Worm (Caenorhabditis elegans) whole organism, late embryonic: ENCODE measurements around the gene sgnh-1.

Experiments used
- K02D7.2 ChIP-seq: sonication (generic microtip); optimal IDR thresholded peaks from 2 replicates; lab custom pipeline; 2017; ENCODE audit warnings: mild to moderate bottlenecking, missing genetic modification characterization, missing compliant biosample characterization
- ceh-14 ChIP-seq: sonication (generic microtip); optimal IDR thresholded peaks from 2 replicates; lab custom pipeline; 2016; ENCODE audit warnings: missing genotype, missing genetic modification characterization, missing compliant biosample characterization
- ceh-18 ChIP-seq: sonication (generic microtip); optimal IDR thresholded peaks from 2 replicates; lab custom pipeline; 2016; ENCODE audit warnings: missing genetic modification characterization, missing compliant biosample characterization
- ceh-19 ChIP-seq: fragments of 200-800 bp; sonication (Bioruptor generic); optimal IDR thresholded peaks from 2 replicates; lab custom pipeline; 2018; ENCODE audit warnings: mild to moderate bottlenecking, missing genetic modification characterization, missing compliant biosample characterization
- ceh-22 ChIP-seq: sonication (generic microtip); optimal IDR thresholded peaks from 2 replicates; lab custom pipeline; 2017; ENCODE audit warnings: missing biosample characterization, missing genetic modification characterization
- ceh-24 ChIP-seq: sonication (generic microtip); optimal IDR thresholded peaks from 2 replicates; lab custom pipeline; 2016; ENCODE audit warnings: mild to moderate bottlenecking, missing genetic modification characterization, missing compliant biosample characterization
- ceh-30 ChIP-seq: fragments of 150-350 bp; optimal IDR thresholded peaks from 2 replicates; lab custom pipeline; 2014; ENCODE audit warnings: missing biosample characterization, missing genetic modification characterization
- ceh-31 ChIP-seq: sonication (generic microtip); optimal IDR thresholded peaks from 2 replicates; lab custom pipeline; 2016; ENCODE audit warnings: missing genetic modification characterization, missing compliant biosample characterization
- ceh-45 ChIP-seq: fragments of 200-800 bp; sonication (Bioruptor generic); IDR thresholded peaks from 2 replicates; pipeline ENCODE4 v1.3.6; 2022; ENCODE audit warnings: missing genetic modification reagents, missing genetic modification characterization, missing compliant biosample characterization
- ceh-48 ChIP-seq: sonication (generic microtip); optimal IDR thresholded peaks from 2 replicates; lab custom pipeline; 2016; ENCODE audit warnings: missing genetic modification characterization, inconsistent platforms, missing compliant biosample characterization
- ceh-6 ChIP-seq: fragments of 200-800 bp; sonication (Bioruptor generic); optimal IDR thresholded peaks from 2 replicates; lab custom pipeline; 2018; ENCODE audit warnings: mild to moderate bottlenecking, missing genetic modification characterization, missing compliant biosample characterization
- dmd-4 ChIP-seq: sonication (generic microtip); optimal IDR thresholded peaks from 2 replicates; lab custom pipeline; 2016; ENCODE audit warnings: borderline replicate concordance, missing genetic modification characterization, missing compliant biosample characterization
- dve-1 ChIP-seq: sonication (generic microtip); optimal IDR thresholded peaks from 2 replicates; lab custom pipeline; 2017; ENCODE audit warnings: antibody characterized with exemption, mild to moderate bottlenecking, missing genetic modification characterization, missing compliant biosample characterization
- elt-2 ChIP-seq: sonication (generic microtip); optimal IDR thresholded peaks from 2 replicates; lab custom pipeline; 2016; ENCODE audit warnings: missing genetic modification reagents, missing genetic modification characterization, missing compliant biosample characterization
- fkh-6 ChIP-seq: sonication (generic microtip); optimal IDR thresholded peaks from 2 replicates; lab custom pipeline; 2016; ENCODE audit warnings: missing genetic modification characterization, missing compliant biosample characterization
- gmeb-2 ChIP-seq: sonication (generic microtip); optimal IDR thresholded peaks from 2 replicates; lab custom pipeline; 2016; ENCODE audit warnings: missing genetic modification characterization, inconsistent platforms, missing compliant biosample characterization
- hlh-15 ChIP-seq: sonication (generic microtip); optimal IDR thresholded peaks from 2 replicates; lab custom pipeline; 2016; ENCODE audit warnings: missing genetic modification characterization, missing compliant biosample characterization
- hlh-30 ChIP-seq: sonication (generic microtip); optimal IDR thresholded peaks from 2 replicates; lab custom pipeline; 2017; ENCODE audit warnings: antibody characterized with exemption, missing genetic modification characterization, missing compliant biosample characterization; ENCODE audit not compliant: insufficient read depth
- hlh-8 ChIP-seq: sonication (generic microtip); optimal IDR thresholded peaks from 2 replicates; lab custom pipeline; 2016; ENCODE audit warnings: missing genotype, missing genetic modification characterization, missing compliant biosample characterization
- lim-6 ChIP-seq: sonication (generic microtip); optimal IDR thresholded peaks from 2 replicates; lab custom pipeline; 2016; ENCODE audit warnings: missing genetic modification characterization, missing compliant biosample characterization
- mec-3 ChIP-seq: sonication (generic microtip); optimal IDR thresholded peaks from 2 replicates; lab custom pipeline; 2016; ENCODE audit warnings: borderline replicate concordance, missing genetic modification characterization, missing compliant biosample characterization
- nfya-1 ChIP-seq: sonication (generic microtip); optimal IDR thresholded peaks from 2 replicates; lab custom pipeline; 2017; ENCODE audit warnings: missing genetic modification characterization, mild to moderate bottlenecking, missing compliant biosample characterization, antibody characterized with exemption, moderate library complexity
- nhr-11 ChIP-seq: fragments of 150-350 bp; optimal IDR thresholded peaks from 2 replicates; lab custom pipeline; 2014; ENCODE audit warnings: missing biosample characterization, missing genetic modification characterization
- npax-4 ChIP-seq: sonication (generic microtip); optimal IDR thresholded peaks from 2 replicates; lab custom pipeline; 2016; ENCODE audit warnings: missing genetic modification characterization, missing compliant biosample characterization
- odd-2 ChIP-seq: sonication (generic microtip); optimal IDR thresholded peaks from 2 replicates; lab custom pipeline; 2017; ENCODE audit warnings: antibody characterized with exemption, mild to moderate bottlenecking, missing genetic modification characterization, missing compliant biosample characterization
- pag-3 ChIP-seq: sonication (generic microtip); optimal IDR thresholded peaks from 2 replicates; lab custom pipeline; 2016; ENCODE audit warnings: missing compliant biosample characterization, missing genetic modification characterization, borderline replicate concordance
- pat-9 ChIP-seq: fragments of 200-800 bp; sonication (Bioruptor generic); optimal IDR thresholded peaks from 2 replicates; lab custom pipeline; 2018; ENCODE audit warnings: mild to moderate bottlenecking, missing genetic modification characterization, moderate library complexity, missing compliant biosample characterization
- pax-1 ChIP-seq: fragments of 150-350 bp; optimal IDR thresholded peaks from 2 replicates; lab custom pipeline; 2014; ENCODE audit warnings: missing biosample characterization, missing genetic modification characterization
- pha-2 ChIP-seq: sonication (generic microtip); optimal IDR thresholded peaks from 2 replicates; lab custom pipeline; 2017; ENCODE audit warnings: mild to moderate bottlenecking, missing genetic modification characterization, missing compliant biosample characterization
- pros-1 ChIP-seq: fragments of 150-350 bp; optimal IDR thresholded peaks from 2 replicates; lab custom pipeline; 2014; ENCODE audit warnings: missing biosample characterization, missing genetic modification reagents, missing genetic modification characterization
- rnt-1 ChIP-seq: sonication (generic microtip); optimal IDR thresholded peaks from 2 replicates; lab custom pipeline; 2016; ENCODE audit warnings: missing genetic modification characterization, missing compliant biosample characterization
- sox-4 ChIP-seq: sonication (generic microtip); optimal IDR thresholded peaks from 2 replicates; lab custom pipeline; 2017; ENCODE audit warnings: mild to moderate bottlenecking, missing genetic modification characterization, inconsistent platforms, missing compliant biosample characterization
- syd-9 ChIP-seq: sonication (generic microtip); optimal IDR thresholded peaks from 2 replicates; lab custom pipeline; 2016; ENCODE audit warnings: mild to moderate bottlenecking, missing genetic modification characterization, moderate library complexity, missing compliant biosample characterization
- tbx-2 ChIP-seq: sonication (generic microtip); optimal IDR thresholded peaks from 2 replicates; lab custom pipeline; 2016; ENCODE audit warnings: missing genetic modification characterization, missing compliant biosample characterization
- ttx-3 ChIP-seq: sonication (generic microtip); optimal IDR thresholded peaks from 2 replicates; lab custom pipeline; 2016; ENCODE audit warnings: missing genetic modification reagents, missing genetic modification characterization, missing compliant biosample characterization
- unc-3 ChIP-seq, 2 experiments: fragments of 200-800 bp in 1 of 2; sonication (Bioruptor generic) in 1 of 2; sonication (generic microtip) in 1 of 2; conservative IDR thresholded peaks in 1 of 2; optimal IDR thresholded peaks in 1 of 2; 2 replicates each; pipeline versions ENCODE4 v1.3.6 to Lab custom; 2016 to 2022; ENCODE audit warnings: missing compliant biosample characterization in 2 of 2, missing genetic modification characterization in 2 of 2, missing genetic modification reagents in 1 of 2
- unc-42 ChIP-seq: sonication (generic microtip); optimal IDR thresholded peaks from 2 replicates; lab custom pipeline; 2016; ENCODE audit warnings: missing genotype, missing genetic modification characterization, missing compliant biosample characterization
- unc-55 ChIP-seq: sonication (generic microtip); optimal IDR thresholded peaks from 2 replicates; lab custom pipeline; 2017; ENCODE audit warnings: missing biosample characterization, missing genetic modification reagents, missing genetic modification characterization
- ztf-16 ChIP-seq: sonication (generic microtip); optimal IDR thresholded peaks from 2 replicates; lab custom pipeline; 2017; ENCODE audit warnings: missing genetic modification characterization, missing compliant biosample characterization

Gene sgnh-1

ce11 chrIV:4889613-4890012 lies at the start of gene sgnh-1:
Gene sgnh-1 (plus strand): TSS chrIV:4889913.
- no peak for TF ChIP-seq ttx-3 (tag; lab: Kevin White, UChicago)
- TF ChIP-seq rnt-1 (tag; lab: Kevin White, UChicago) = no peak
- TF ChIP-seq tbx-2 (tag; lab: Kevin White, UChicago) = no peak
- no peak for TF ChIP-seq elt-2 (tag; lab: Kevin White, UChicago)

DNA sequence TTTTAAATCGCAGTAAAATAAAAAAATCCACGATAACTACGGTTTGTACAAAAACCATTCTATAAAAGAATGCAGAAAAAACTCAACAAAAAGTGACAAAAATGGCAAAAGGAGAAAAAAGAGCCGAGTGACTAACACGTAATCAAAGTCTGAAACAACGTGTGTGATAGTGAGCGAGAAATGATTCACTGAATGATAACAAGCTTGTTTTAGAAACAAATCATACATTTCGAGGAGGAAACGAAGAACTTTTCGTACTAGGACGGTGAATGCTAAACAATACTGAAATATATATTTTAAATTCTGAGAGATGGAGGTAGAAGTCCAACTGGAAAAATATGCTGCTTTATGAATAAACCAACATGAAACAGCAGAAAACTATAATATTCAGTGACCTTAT lies 47.7 kb upstream of the sgnh-1 start:
- TF ChIP-seq hlh-8 (tag; lab: Kevin White, UChicago) (no peak), lim-6 (tag; lab: Kevin White, UChicago) (no peak), ceh-24 (tag; lab: Kevin White, UChicago) (no peak), pax-1 (tag; lab: Kevin White, UChicago) (no peak), pros-1 (tag; lab: Kevin White, UChicago) (no peak), ceh-31 (tag; lab: Kevin White, UChicago) (no peak), hlh-30 (tag; lab: Kevin White, UChicago) (no peak)

DNA sequence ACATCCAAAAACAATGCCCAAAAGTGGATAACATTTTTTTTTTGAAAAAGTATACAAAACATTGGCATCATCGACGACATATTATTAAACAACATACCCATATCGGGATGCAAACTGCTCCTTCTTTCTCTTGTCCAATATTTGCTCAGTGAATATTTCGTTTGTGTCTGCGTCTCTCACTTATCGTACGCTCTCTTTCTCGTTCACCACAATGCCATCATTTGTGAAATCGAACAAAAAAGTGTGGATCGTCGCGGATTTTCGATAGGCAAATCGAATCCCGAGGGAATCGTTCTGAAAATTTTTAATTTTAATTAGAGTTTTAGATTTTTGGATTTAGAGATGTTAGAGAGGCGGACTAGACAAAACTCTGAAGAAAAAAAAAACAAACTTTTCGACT lies 42.9 kb upstream of the sgnh-1 start, which contains the start of gene tat-2:
Gene tat-2, minus strand, starts transcription at position 101 of the 400 bp plus-strand sequence.
- no peak for TF ChIP-seq hlh-15 (tag; lab: Kevin White, UChicago)
- no peak for TF ChIP-seq lim-6 (tag; lab: Kevin White, UChicago)
- no peak for TF ChIP-seq nhr-11 (tag; lab: Kevin White, UChicago)
- no peak for TF ChIP-seq ceh-30 (tag; lab: Kevin White, UChicago)
- TF ChIP-seq mec-3 (tag; lab: Kevin White, UChicago) = no peak
- TF ChIP-seq elt-2 (tag; lab: Kevin White, UChicago) = no peak
- TF ChIP-seq pat-9 (tag; lab: Kevin White, UChicago) = no peak
- TF ChIP-seq gmeb-2 (tag; lab: Kevin White, UChicago) = no peak
- no peak for TF ChIP-seq dve-1
- no peak for TF ChIP-seq unc-3 (GFP tag; conservative IDR thresholded peaks at IDR 0.05; lab: Robert Waterston, UW)
- no peak for TF ChIP-seq unc-3 (tag; optimal IDR thresholded peaks at IDR 0.05; lab: Kevin White, UChicago)
- TF ChIP-seq K02D7.2 (tag; lab: Kevin White, UChicago) = no peak

DNA sequence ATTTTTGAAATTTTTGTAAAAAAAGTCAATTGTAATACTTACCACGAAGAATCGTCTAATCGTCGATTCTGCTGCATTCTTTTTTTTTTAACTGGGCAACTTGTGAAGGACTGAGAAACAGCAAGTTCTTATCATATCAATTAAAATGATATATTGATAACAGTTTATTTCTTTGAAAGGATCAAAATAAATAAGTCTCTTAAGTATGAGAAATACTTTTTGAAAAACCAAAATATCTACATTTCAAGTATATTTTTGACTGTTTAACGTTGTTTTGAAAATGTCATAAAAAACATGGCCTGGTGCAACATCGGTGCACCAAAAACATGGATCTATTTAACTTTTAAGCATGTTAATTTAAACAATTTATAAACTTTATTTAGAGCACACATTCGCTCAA lies 33.5 kb upstream of the sgnh-1 start, which contains the start of gene Y17G9A.2:
Gene Y17G9A.2, minus strand, starts transcription at position 101 of the 400 bp plus-strand sequence.
- TF ChIP-seq odd-2 (tag; lab: Kevin White, UChicago) (no peak), ceh-19 (GFP tag; lab: Kevin White, UChicago) (no peak), ceh-45 (no peak), sox-4 (tag; lab: Kevin White, UChicago) (no peak), ceh-6 (GFP tag; lab: Kevin White, UChicago) (no peak), pha-2 (tag; lab: Kevin White, UChicago) (no peak), pag-3 (no peak), elt-2 (tag; lab: Kevin White, UChicago) (no peak), nhr-11 (tag; lab: Kevin White, UChicago) (no peak), gmeb-2 (tag; lab: Kevin White, UChicago) (no peak), syd-9 (tag; lab: Kevin White, UChicago) (no peak), ceh-48 (no peak), ceh-31 (tag; lab: Kevin White, UChicago) (no peak)
- TF ChIP-seq, all 69 proteins: peak for 0

DNA sequence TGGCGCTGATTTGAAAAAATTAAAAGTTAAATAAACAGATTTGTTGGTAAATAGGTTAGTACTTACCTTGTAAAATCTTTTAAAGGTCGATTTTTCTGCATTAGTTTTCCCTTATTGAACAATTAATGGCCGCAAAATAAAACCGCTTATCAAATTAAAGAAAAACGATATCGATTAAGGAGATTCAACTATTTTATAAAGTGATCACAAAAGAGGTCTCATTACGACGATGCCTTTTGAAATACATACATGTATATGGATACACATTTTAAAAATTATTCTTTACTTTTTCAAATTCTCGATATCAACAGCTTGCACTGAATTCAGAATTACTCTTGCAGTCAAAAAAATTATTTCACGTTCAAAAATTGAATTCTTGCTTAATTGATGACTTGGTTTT lies 31.1 kb upstream of the sgnh-1 start, which contains the start of gene Y17G9A.3:
Gene Y17G9A.3, minus strand, starts transcription at position 101 of the 400 bp plus-strand sequence.
- TF ChIP-seq dmd-4 (tag; lab: Kevin White, UChicago) = no peak
- no peak for TF ChIP-seq ceh-6 (GFP tag; lab: Kevin White, UChicago)
- no peak for TF ChIP-seq unc-55
- no peak for TF ChIP-seq unc-42 (tag; lab: Kevin White, UChicago)
- TF ChIP-seq pax-1 (tag; lab: Kevin White, UChicago) = no peak
- no peak for TF ChIP-seq elt-2 (tag; lab: Kevin White, UChicago)
- no peak for TF ChIP-seq unc-3 (GFP tag; conservative IDR thresholded peaks at IDR 0.05; lab: Robert Waterston, UW)
- TF ChIP-seq unc-3 (tag; optimal IDR thresholded peaks at IDR 0.05; lab: Kevin White, UChicago) = no peak
- TF ChIP-seq ceh-18 (tag; lab: Kevin White, UChicago) = no peak
- no peak for TF ChIP-seq fkh-6
- no peak for TF ChIP-seq ceh-24 (tag; lab: Kevin White, UChicago)
- no peak for TF ChIP-seq hlh-8 (tag; lab: Kevin White, UChicago)
- TF ChIP-seq ceh-14 = no peak
- TF ChIP-seq npax-4 (tag; lab: Kevin White, UChicago) = no peak
- no peak for TF ChIP-seq nfya-1
- no peak for TF ChIP-seq mec-3 (tag; lab: Kevin White, UChicago)
- no peak for TF ChIP-seq ceh-19 (GFP tag; lab: Kevin White, UChicago)
- no peak for TF ChIP-seq ztf-16 (tag; lab: Kevin White, UChicago)
- no peak for TF ChIP-seq ceh-22 (tag; lab: Kevin White, UChicago)
